Worm (Caenorhabditis elegans) whole organism, mixed stage, embryonic: Measurements from ENCODE around the gene pst-2.

Source experiments
- M03D4.4 ChIP-seq: sonication (generic microtip); optimal IDR thresholded peaks from 2 replicates; lab custom pipeline; 2017; ENCODE audit warnings: mild to moderate bottlenecking, missing genetic modification characterization, missing compliant biosample characterization
- bed-3 ChIP-seq: fragments of 200-800 bp; sonication (Bioruptor generic); optimal IDR thresholded peaks from 3 replicates; lab custom pipeline; 2018; ENCODE audit warnings: mild to moderate bottlenecking, missing genetic modification characterization, moderate library complexity, missing compliant biosample characterization
- blmp-1 ChIP-seq: fragments of 150-350 bp; optimal IDR thresholded peaks from 2 replicates; lab custom pipeline; 2014; ENCODE audit warnings: missing biosample characterization, missing genetic modification characterization
- ceh-39 ChIP-seq: fragments of 150-350 bp; optimal IDR thresholded peaks from 2 replicates; lab custom pipeline; 2014; ENCODE audit warnings: missing biosample characterization, missing genetic modification characterization
- ceh-43 ChIP-seq: fragments of 200-800 bp; sonication (Bioruptor generic); optimal IDR thresholded peaks from 2 replicates; lab custom pipeline; 2018; ENCODE audit warnings: mild to moderate bottlenecking, missing genetic modification characterization, moderate library complexity, missing compliant biosample characterization
- ceh-83 ChIP-seq: fragments of 200-800 bp; sonication (Bioruptor generic); optimal IDR thresholded peaks from 2 replicates; lab custom pipeline; 2018; ENCODE audit warnings: mild to moderate bottlenecking, missing genetic modification characterization, missing compliant biosample characterization
- ces-1 ChIP-seq: fragments of 150-350 bp; optimal IDR thresholded peaks from 2 replicates; lab custom pipeline; 2014; ENCODE audit warnings: missing biosample characterization, missing genetic modification reagents, missing genetic modification characterization
- cnd-1 ChIP-seq: fragments of 200-800 bp; sonication (Bioruptor generic); optimal IDR thresholded peaks from 2 replicates; lab custom pipeline; 2018; ENCODE audit warnings: mild to moderate bottlenecking, missing genetic modification characterization, missing compliant biosample characterization
- drap-1 ChIP-seq: fragments of 200-800 bp; sonication (Bioruptor generic); optimal IDR thresholded peaks from 3 replicates; lab custom pipeline; 2018; ENCODE audit warnings: mild to moderate bottlenecking, missing genetic modification characterization, missing compliant biosample characterization
- elt-1 ChIP-seq: sonication (generic microtip); optimal IDR thresholded peaks from 2 replicates; lab custom pipeline; 2017; ENCODE audit warnings: missing genetic modification characterization, mild to moderate bottlenecking, missing compliant biosample characterization, antibody characterized with exemption, moderate library complexity, borderline replicate concordance; ENCODE audit not compliant: insufficient read depth
- ham-2 ChIP-seq: fragments of 200-800 bp; sonication (Bioruptor generic); optimal IDR thresholded peaks from 2 replicates; lab custom pipeline; 2018; ENCODE audit warnings: mild to moderate bottlenecking, missing genetic modification characterization, missing compliant biosample characterization
- hlh-1 ChIP-seq: fragments of 150-350 bp; optimal IDR thresholded peaks from 2 replicates; lab custom pipeline; 2014; ENCODE audit warnings: missing biosample characterization, missing genetic modification reagents, missing genetic modification characterization
- lin-13 ChIP-seq: fragments of 150-350 bp; optimal IDR thresholded peaks from 2 replicates; lab custom pipeline; 2014; ENCODE audit warnings: missing biosample characterization, missing genetic modification characterization
- lin-32 ChIP-seq: fragments of 200-800 bp; sonication (Bioruptor generic); optimal IDR thresholded peaks from 2 replicates; lab custom pipeline; 2018; ENCODE audit warnings: mild to moderate bottlenecking, missing genetic modification characterization, missing compliant biosample characterization
- lsy-2 ChIP-seq: fragments of 150-350 bp; optimal IDR thresholded peaks from 2 replicates; lab custom pipeline; 2014; ENCODE audit warnings: missing biosample characterization, missing genetic modification characterization
- mab-5 ChIP-seq: fragments of 150-350 bp; optimal IDR thresholded peaks from 2 replicates; lab custom pipeline; 2014; ENCODE audit warnings: missing biosample characterization, missing genetic modification characterization
- mep-1 ChIP-seq: fragments of 150-350 bp; optimal IDR thresholded peaks from 2 replicates; lab custom pipeline; 2017; ENCODE audit warnings: missing biosample characterization, missing genetic modification reagents, missing genetic modification characterization, inconsistent platforms
- mls-2 ChIP-seq: sonication (generic microtip); optimal IDR thresholded peaks from 2 replicates; lab custom pipeline; 2016; ENCODE audit warnings: mild to moderate bottlenecking, missing genetic modification characterization, moderate library complexity, missing compliant biosample characterization
- nhr-12 ChIP-seq: fragments of 150-350 bp; optimal IDR thresholded peaks from 2 replicates; lab custom pipeline; 2014; ENCODE audit warnings: missing biosample characterization, missing genetic modification characterization
- nhr-2 ChIP-seq: fragments of 150-350 bp; optimal IDR thresholded peaks from 2 replicates; lab custom pipeline; 2014; ENCODE audit warnings: missing biosample characterization, missing genetic modification characterization
- nhr-237 ChIP-seq: fragments of 150-350 bp; optimal IDR thresholded peaks from 2 replicates; lab custom pipeline; 2014; ENCODE audit warnings: missing biosample characterization, missing genetic modification characterization
- nhr-28 ChIP-seq: fragments of 150-350 bp; optimal IDR thresholded peaks from 2 replicates; lab custom pipeline; 2014; ENCODE audit warnings: missing biosample characterization, missing genetic modification characterization
- nhr-76 ChIP-seq: sonication (generic microtip); optimal IDR thresholded peaks from 2 replicates; lab custom pipeline; 2017; ENCODE audit warnings: missing biosample characterization, missing genetic modification characterization
- pha-4 ChIP-seq: fragments of 150-350 bp; optimal IDR thresholded peaks from 2 replicates; lab custom pipeline; 2018; ENCODE audit warnings: missing biosample characterization, missing genetic modification reagents, missing genetic modification characterization
- sem-2 ChIP-seq: fragments of 200-800 bp; sonication (Bioruptor generic); optimal IDR thresholded peaks from 2 replicates; lab custom pipeline; 2018; ENCODE audit warnings: mild to moderate bottlenecking, missing genetic modification characterization, missing compliant biosample characterization
- snpc-4 ChIP-seq: fragments of 150-350 bp; optimal IDR thresholded peaks from 2 replicates; lab custom pipeline; 2014; ENCODE audit warnings: missing biosample characterization, missing genetic modification characterization
- tbx-8 ChIP-seq: fragments of 200-800 bp; sonication (Bioruptor generic); optimal IDR thresholded peaks from 2 replicates; lab custom pipeline; 2018; ENCODE audit warnings: mild to moderate bottlenecking, missing genetic modification characterization, moderate library complexity, missing compliant biosample characterization
- unc-120 ChIP-seq: sonication (generic microtip); optimal IDR thresholded peaks from 2 replicates; lab custom pipeline; 2017; ENCODE audit warnings: missing genetic modification characterization, missing compliant biosample characterization; ENCODE audit not compliant: poor library complexity, severe bottlenecking
- unc-39 ChIP-seq: fragments of 150-350 bp; optimal IDR thresholded peaks from 2 replicates; lab custom pipeline; 2014; ENCODE audit warnings: missing biosample characterization, missing genetic modification characterization
- unc-62 ChIP-seq: fragments of 150-350 bp; optimal IDR thresholded peaks from 2 replicates; lab custom pipeline; 2014; ENCODE audit warnings: missing biosample characterization, missing genetic modification reagents, missing genetic modification characterization
- zip-8 ChIP-seq: fragments of 150-350 bp; optimal IDR thresholded peaks from 2 replicates; lab custom pipeline; 2014; ENCODE audit warnings: missing biosample characterization, missing genetic modification characterization
- ztf-11 ChIP-seq: fragments of 150-350 bp; optimal IDR thresholded peaks from 2 replicates; lab custom pipeline; 2014; ENCODE audit warnings: missing biosample characterization, missing genetic modification characterization

Gene pst-2

DNA sequence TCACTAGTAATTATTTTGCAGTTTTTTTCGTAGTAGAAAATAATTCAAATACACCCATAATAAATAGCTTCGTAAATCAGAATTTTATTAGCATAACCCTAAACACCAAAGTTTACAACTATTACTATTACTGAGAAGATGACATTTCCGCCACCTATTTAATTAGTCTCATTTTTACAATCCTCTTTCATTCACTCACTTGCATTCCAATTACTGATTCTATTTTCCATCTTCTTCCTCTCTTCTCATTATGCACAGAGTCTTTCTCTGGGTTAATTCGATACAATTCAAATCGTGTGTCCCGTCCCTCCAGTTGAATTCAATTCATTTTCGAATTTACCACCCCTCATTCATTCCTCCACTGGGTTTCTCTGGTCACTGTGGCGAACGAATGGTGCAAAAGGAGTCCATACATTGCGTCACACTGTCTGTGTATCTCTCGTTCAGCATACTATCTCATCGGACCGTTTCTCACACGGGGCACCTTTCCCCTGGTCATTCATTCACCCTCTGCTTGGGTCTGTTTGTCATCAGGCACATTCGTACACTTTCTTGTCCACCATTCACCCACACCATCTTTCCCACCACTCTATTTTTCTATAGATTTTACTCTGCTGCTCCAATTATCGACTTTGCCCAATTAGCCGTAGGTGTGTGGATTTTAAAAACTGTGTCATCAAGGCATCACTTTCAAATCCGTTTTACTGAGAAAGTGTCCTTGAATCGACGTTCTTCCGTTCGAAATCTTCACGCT, 40.2 kb downstream of the pst-2 start:
- peak; percentile 73 for TF ChIP-seq lin-32 (GFP tag; lab: Kevin White, UChicago)
- no peak for TF ChIP-seq sem-2
- TF ChIP-seq cnd-1 (tag; lab: Kevin White, UChicago) = peak; percentile 37
- no peak for TF ChIP-seq unc-120 (tag; lab: Kevin White, UChicago)
- no peak for TF ChIP-seq ceh-43 (GFP tag; lab: Kevin White, UChicago)
- peak; percentile 41 for TF ChIP-seq zip-8
- TF ChIP-seq nhr-2 (tag; lab: Kevin White, UChicago) = peak; percentile 59
- no peak for TF ChIP-seq elt-1
- no peak for TF ChIP-seq mls-2 (tag; lab: Kevin White, UChicago)
- no peak for TF ChIP-seq mep-1 (tag; lab: Kevin White, UChicago)
- TF ChIP-seq M03D4.4 = peak; percentile 15
- TF ChIP-seq blmp-1 (tag; lab: Kevin White, UChicago) = no peak
- no peak for TF ChIP-seq nhr-237
- peak; percentile 15 for TF ChIP-seq hlh-1 (tag; lab: Kevin White, UChicago)
- TF ChIP-seq nhr-76 (tag; lab: Kevin White, UChicago) = no peak
- TF ChIP-seq ces-1 (GFP tag; lab: Kevin White, UChicago) = peak; percentile 99
- TF ChIP-seq ceh-83 (GFP tag; lab: Kevin White, UChicago) = no peak
- peak; percentile 0 for TF ChIP-seq ztf-11

DNA sequence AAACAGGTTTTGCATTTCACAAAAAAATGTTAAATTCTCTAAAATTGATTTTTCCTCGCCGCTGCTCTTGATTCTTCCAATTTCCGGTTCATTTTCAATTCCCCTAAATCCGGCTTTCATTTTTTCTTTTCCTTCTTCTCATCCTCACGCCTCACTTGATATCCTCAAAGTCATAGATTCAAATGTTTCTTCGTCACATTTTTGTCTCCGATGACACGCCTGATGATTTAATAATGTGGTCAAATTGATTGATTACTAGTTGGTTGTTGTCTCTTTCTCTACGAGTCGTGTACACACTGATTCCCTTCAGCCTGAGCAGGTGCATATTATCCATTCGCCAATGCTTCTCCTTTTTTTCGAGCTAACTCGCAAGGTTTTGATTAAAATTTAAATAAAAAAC, 41.3 kb downstream of the pst-2 start:
- TF ChIP-seq drap-1 (no peak), ceh-39 (tag; lab: Kevin White, UChicago) (no peak), ces-1 (GFP tag; lab: Kevin White, UChicago) (peak; percentile 45), unc-62 (GFP tag; lab: Kevin White, UChicago) (peak; percentile 75)

DNA sequence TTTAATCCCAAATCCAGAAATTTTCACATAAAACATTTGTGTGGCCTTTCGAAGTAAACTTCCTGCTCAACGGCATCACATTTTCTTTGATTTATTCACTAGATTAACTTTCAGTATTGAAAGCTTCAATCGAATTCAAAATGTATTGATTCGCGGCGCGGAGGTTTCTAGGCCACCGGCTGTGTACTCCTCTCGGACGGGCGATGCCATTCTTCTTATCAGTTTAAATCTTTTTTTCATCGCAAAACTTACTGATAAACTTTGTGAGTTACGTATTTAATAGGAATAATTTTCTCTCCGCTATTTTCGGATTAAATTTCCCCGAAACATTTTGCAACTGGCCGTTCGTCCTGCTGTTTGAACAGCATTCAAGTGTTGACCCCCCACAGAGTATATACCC, 41.7 kb downstream of the pst-2 start:
- TF ChIP-seq hlh-1 (tag; lab: Kevin White, UChicago) (no peak), lsy-2 (no peak), mab-5 (tag; lab: Kevin White, UChicago) (no peak), elt-1 (no peak), nhr-12 (no peak), ceh-43 (GFP tag; lab: Kevin White, UChicago) (no peak), snpc-4 (no peak), ham-2 (no peak), ces-1 (GFP tag; lab: Kevin White, UChicago) (peak; percentile 38), pha-4 (no peak), nhr-28 (tag; lab: Kevin White, UChicago) (no peak), tbx-8 (GFP tag; lab: Kevin White, UChicago) (no peak), lin-32 (GFP tag; lab: Kevin White, UChicago) (no peak), bed-3 (GFP tag; lab: Kevin White, UChicago) (no peak), mls-2 (tag; lab: Kevin White, UChicago) (no peak), lin-13 (tag; lab: Kevin White, UChicago) (no peak), unc-62 (GFP tag; lab: Kevin White, UChicago) (no peak), mep-1 (tag; lab: Kevin White, UChicago) (peak; percentile 24)

DNA sequence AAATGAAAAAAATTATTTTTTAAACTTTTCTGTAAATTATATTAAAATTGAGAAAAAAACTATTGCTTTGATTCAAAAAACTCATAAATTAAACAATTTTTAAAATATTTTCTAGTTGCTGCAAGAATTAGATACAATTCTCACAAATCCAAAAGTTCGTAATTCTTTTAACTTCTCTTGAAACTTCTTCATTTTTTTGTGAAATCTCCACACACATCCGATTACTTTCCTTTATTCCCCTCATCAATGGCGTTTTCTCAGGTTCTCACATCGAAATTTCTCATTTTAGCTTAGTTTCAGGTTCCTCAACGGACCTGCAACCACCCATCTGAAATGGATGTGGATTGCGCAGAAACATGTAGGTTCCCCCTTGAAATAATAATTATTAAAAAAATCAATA, 42.3 kb downstream of the pst-2 start, which contains the start of gene wrm-1:
TSS of gene wrm-1 (plus strand) at position 301 of the 400 bp plus-strand sequence.
- TF ChIP-seq bed-3 (GFP tag; lab: Kevin White, UChicago) (no peak), drap-1 (no peak)

DNA sequence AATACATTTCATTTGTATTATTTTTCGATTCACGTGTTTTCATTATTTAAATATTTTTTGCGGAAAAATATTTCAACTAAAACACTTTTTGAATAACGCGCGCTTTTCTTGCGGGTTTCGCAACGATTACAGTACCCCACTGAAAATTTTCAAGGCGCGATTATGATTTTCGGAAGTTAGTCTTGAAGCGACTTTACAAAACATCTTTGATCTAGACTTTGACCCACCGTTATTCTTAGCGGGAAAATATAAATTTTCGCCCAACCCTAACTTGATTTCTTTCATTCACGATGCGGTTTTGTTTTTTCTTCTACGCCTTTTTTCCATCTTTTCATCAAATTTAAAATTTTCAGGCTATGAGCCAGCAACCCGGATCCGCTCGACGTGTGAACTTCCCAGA, 47.6 kb downstream of the pst-2 start, which contains the start of gene egg-1:
TSS of gene egg-1 (plus strand) at position 354 of the 400 bp plus-strand sequence.
- TF ChIP-seq nhr-2 (tag; lab: Kevin White, UChicago) = no peak
- no peak for TF ChIP-seq ceh-83 (GFP tag; lab: Kevin White, UChicago)
- no peak for TF ChIP-seq zip-8
- no peak for TF ChIP-seq unc-120 (tag; lab: Kevin White, UChicago)
- no peak for TF ChIP-seq pha-4
- TF ChIP-seq lin-32 (GFP tag; lab: Kevin White, UChicago) = no peak
- TF ChIP-seq mls-2 (tag; lab: Kevin White, UChicago) = no peak
- no peak for TF ChIP-seq ham-2
- TF ChIP-seq unc-39 (tag; lab: Kevin White, UChicago) = no peak
- no peak for TF ChIP-seq sem-2
- no peak for TF ChIP-seq nhr-28 (tag; lab: Kevin White, UChicago)
- TF ChIP-seq tbx-8 (GFP tag; lab: Kevin White, UChicago) = no peak
- TF ChIP-seq, all 35 proteins: peak for 0
